Worm (Caenorhabditis elegans) whole organism, late embryonic: ENCODE data around the gene Y69E1A.8.
A peak's percentile ranks its signal among the peaks of the same experiment; 100 is the strongest.

Experiments used
- K02D7.2 ChIP-seq: sonication (generic microtip); optimal IDR thresholded peaks from 2 replicates; lab custom pipeline; 2017; ENCODE audit warnings: mild to moderate bottlenecking, missing genetic modification characterization, missing compliant biosample characterization
- K09A11.1 ChIP-seq: sonication (generic microtip); optimal IDR thresholded peaks from 2 replicates; lab custom pipeline; 2017; ENCODE audit warnings: antibody characterized with exemption, mild to moderate bottlenecking, missing genetic modification characterization, missing compliant biosample characterization; ENCODE audit not compliant: insufficient read depth
- T23F11.4 ChIP-seq: fragments of 200-800 bp; sonication (Bioruptor generic); optimal IDR thresholded peaks from 2 replicates; lab custom pipeline; 2018; ENCODE audit warnings: mild to moderate bottlenecking, missing genetic modification characterization, missing compliant biosample characterization
- Y22D7AL.16 ChIP-seq: sonication (generic microtip); optimal IDR thresholded peaks from 2 replicates; lab custom pipeline; 2016; ENCODE audit warnings: missing genetic modification characterization, missing compliant biosample characterization
- ahr-1 ChIP-seq: sonication (generic microtip); optimal IDR thresholded peaks from 2 replicates; lab custom pipeline; 2016; ENCODE audit warnings: missing genetic modification characterization, missing compliant biosample characterization
- ceh-14 ChIP-seq: sonication (generic microtip); optimal IDR thresholded peaks from 2 replicates; lab custom pipeline; 2016; ENCODE audit warnings: missing genotype, missing genetic modification characterization, missing compliant biosample characterization
- ceh-18 ChIP-seq: sonication (generic microtip); optimal IDR thresholded peaks from 2 replicates; lab custom pipeline; 2016; ENCODE audit warnings: missing genetic modification characterization, missing compliant biosample characterization
- ceh-19 ChIP-seq: fragments of 200-800 bp; sonication (Bioruptor generic); optimal IDR thresholded peaks from 2 replicates; lab custom pipeline; 2018; ENCODE audit warnings: mild to moderate bottlenecking, missing genetic modification characterization, missing compliant biosample characterization
- ceh-2 ChIP-seq: sonication (generic microtip); optimal IDR thresholded peaks from 2 replicates; lab custom pipeline; 2016; ENCODE audit warnings: missing genotype, missing genetic modification characterization, missing compliant biosample characterization
- ceh-22 ChIP-seq: sonication (generic microtip); optimal IDR thresholded peaks from 2 replicates; lab custom pipeline; 2017; ENCODE audit warnings: missing biosample characterization, missing genetic modification characterization
- ceh-31 ChIP-seq: sonication (generic microtip); optimal IDR thresholded peaks from 2 replicates; lab custom pipeline; 2016; ENCODE audit warnings: missing genetic modification characterization, missing compliant biosample characterization
- ceh-34 ChIP-seq: sonication (generic microtip); optimal IDR thresholded peaks from 2 replicates; lab custom pipeline; 2016; ENCODE audit warnings: mild to moderate bottlenecking, missing genetic modification characterization, missing compliant biosample characterization
- ceh-48 ChIP-seq: sonication (generic microtip); optimal IDR thresholded peaks from 2 replicates; lab custom pipeline; 2016; ENCODE audit warnings: missing genetic modification characterization, inconsistent platforms, missing compliant biosample characterization
- ceh-6 ChIP-seq: fragments of 200-800 bp; sonication (Bioruptor generic); optimal IDR thresholded peaks from 2 replicates; lab custom pipeline; 2018; ENCODE audit warnings: mild to moderate bottlenecking, missing genetic modification characterization, missing compliant biosample characterization
- ceh-9 ChIP-seq: sonication (generic microtip); optimal IDR thresholded peaks from 2 replicates; lab custom pipeline; 2016; ENCODE audit warnings: mild to moderate bottlenecking, missing genetic modification characterization, inconsistent platforms, missing compliant biosample characterization
- che-1 ChIP-seq: sonication (generic microtip); optimal IDR thresholded peaks from 2 replicates; lab custom pipeline; 2016; ENCODE audit warnings: mild to moderate bottlenecking, missing genetic modification characterization, missing compliant biosample characterization
- dve-1 ChIP-seq: sonication (generic microtip); optimal IDR thresholded peaks from 2 replicates; lab custom pipeline; 2017; ENCODE audit warnings: antibody characterized with exemption, mild to moderate bottlenecking, missing genetic modification characterization, missing compliant biosample characterization
- elt-2 ChIP-seq: sonication (generic microtip); optimal IDR thresholded peaks from 2 replicates; lab custom pipeline; 2016; ENCODE audit warnings: missing genetic modification reagents, missing genetic modification characterization, missing compliant biosample characterization
- elt-4 ChIP-seq: sonication (generic microtip); optimal IDR thresholded peaks from 2 replicates; lab custom pipeline; 2016; ENCODE audit warnings: missing genetic modification characterization, missing compliant biosample characterization
- ets-4 ChIP-seq: sonication (generic microtip); optimal IDR thresholded peaks from 2 replicates; lab custom pipeline; 2016; ENCODE audit warnings: missing genetic modification characterization, missing compliant biosample characterization
- eyg-1 ChIP-seq: sonication (generic microtip); optimal IDR thresholded peaks from 2 replicates; lab custom pipeline; 2016; ENCODE audit warnings: missing genotype, missing genetic modification characterization, missing compliant biosample characterization
- fax-1 ChIP-seq: sonication (generic microtip); optimal IDR thresholded peaks from 2 replicates; lab custom pipeline; 2016; ENCODE audit warnings: missing genotype, missing genetic modification characterization, missing compliant biosample characterization
- fkh-10 ChIP-seq: fragments of 150-350 bp; optimal IDR thresholded peaks from 2 replicates; lab custom pipeline; 2014; ENCODE audit warnings: missing biosample characterization, missing genetic modification reagents, missing genetic modification characterization
- gmeb-2 ChIP-seq: sonication (generic microtip); optimal IDR thresholded peaks from 2 replicates; lab custom pipeline; 2016; ENCODE audit warnings: missing genetic modification characterization, inconsistent platforms, missing compliant biosample characterization
- hlh-13 ChIP-seq: fragments of 200-800 bp; sonication (Bioruptor generic); optimal IDR thresholded peaks from 2 replicates; lab custom pipeline; 2018; ENCODE audit warnings: mild to moderate bottlenecking, missing genetic modification characterization, missing compliant biosample characterization
- hlh-15 ChIP-seq: sonication (generic microtip); optimal IDR thresholded peaks from 2 replicates; lab custom pipeline; 2016; ENCODE audit warnings: missing genetic modification characterization, missing compliant biosample characterization
- hlh-30 ChIP-seq: sonication (generic microtip); optimal IDR thresholded peaks from 2 replicates; lab custom pipeline; 2017; ENCODE audit warnings: antibody characterized with exemption, missing genetic modification characterization, missing compliant biosample characterization; ENCODE audit not compliant: insufficient read depth
- hlh-8 ChIP-seq: sonication (generic microtip); optimal IDR thresholded peaks from 2 replicates; lab custom pipeline; 2016; ENCODE audit warnings: missing genotype, missing genetic modification characterization, missing compliant biosample characterization
- nfya-1 ChIP-seq: sonication (generic microtip); optimal IDR thresholded peaks from 2 replicates; lab custom pipeline; 2017; ENCODE audit warnings: missing genetic modification characterization, mild to moderate bottlenecking, missing compliant biosample characterization, antibody characterized with exemption, moderate library complexity
- nhr-232 ChIP-seq: sonication (generic microtip); optimal IDR thresholded peaks from 2 replicates; lab custom pipeline; 2016; ENCODE audit warnings: missing genetic modification characterization, missing compliant biosample characterization
- npax-4 ChIP-seq: sonication (generic microtip); optimal IDR thresholded peaks from 2 replicates; lab custom pipeline; 2016; ENCODE audit warnings: missing genetic modification characterization, missing compliant biosample characterization
- odd-2 ChIP-seq: sonication (generic microtip); optimal IDR thresholded peaks from 2 replicates; lab custom pipeline; 2017; ENCODE audit warnings: antibody characterized with exemption, mild to moderate bottlenecking, missing genetic modification characterization, missing compliant biosample characterization
- pag-3 ChIP-seq: sonication (generic microtip); optimal IDR thresholded peaks from 2 replicates; lab custom pipeline; 2016; ENCODE audit warnings: missing compliant biosample characterization, missing genetic modification characterization, borderline replicate concordance
- pha-4 ChIP-seq: fragments of 150-350 bp; optimal IDR thresholded peaks from 2 replicates; lab custom pipeline; 2018; ENCODE audit warnings: missing biosample characterization, missing genetic modification reagents, missing genetic modification characterization
- pros-1 ChIP-seq: fragments of 150-350 bp; optimal IDR thresholded peaks from 2 replicates; lab custom pipeline; 2014; ENCODE audit warnings: missing biosample characterization, missing genetic modification reagents, missing genetic modification characterization
- ref-2 ChIP-seq: sonication (generic microtip); optimal IDR thresholded peaks from 2 replicates; lab custom pipeline; 2016; ENCODE audit warnings: missing genetic modification characterization, missing compliant biosample characterization
- rnt-1 ChIP-seq: sonication (generic microtip); optimal IDR thresholded peaks from 2 replicates; lab custom pipeline; 2016; ENCODE audit warnings: missing genetic modification characterization, missing compliant biosample characterization
- sdc-2 ChIP-seq: sonication (generic microtip); optimal IDR thresholded peaks from 2 replicates; lab custom pipeline; 2016; ENCODE audit warnings: missing genotype, missing genetic modification characterization, missing compliant biosample characterization
- sox-4 ChIP-seq: sonication (generic microtip); optimal IDR thresholded peaks from 2 replicates; lab custom pipeline; 2017; ENCODE audit warnings: mild to moderate bottlenecking, missing genetic modification characterization, inconsistent platforms, missing compliant biosample characterization
- tbx-2 ChIP-seq: sonication (generic microtip); optimal IDR thresholded peaks from 2 replicates; lab custom pipeline; 2016; ENCODE audit warnings: missing genetic modification characterization, missing compliant biosample characterization
- unc-42 ChIP-seq: sonication (generic microtip); optimal IDR thresholded peaks from 2 replicates; lab custom pipeline; 2016; ENCODE audit warnings: missing genotype, missing genetic modification characterization, missing compliant biosample characterization
- unc-86 ChIP-seq: sonication (generic microtip); optimal IDR thresholded peaks from 2 replicates; lab custom pipeline; 2016; ENCODE audit warnings: missing genetic modification characterization, missing compliant biosample characterization
- ztf-16 ChIP-seq: sonication (generic microtip); optimal IDR thresholded peaks from 2 replicates; lab custom pipeline; 2017; ENCODE audit warnings: missing genetic modification characterization, missing compliant biosample characterization

The Y69E1A.8 gene

ce11 chrIV:10933062-10933552 is 33.3 kb upstream of the Y69E1A.8 start, which contains the start of the genes dnc-1 and lsm-7:
dnc-1 (minus strand) TSS chrIV:10933203.
lsm-7 (plus strand) TSS chrIV:10933502.
- TF ChIP-seq sox-4 (tag; lab: Kevin White, UChicago) (no peak), ceh-48 (tag; lab: Kevin White, UChicago) (peak; percentile 36), che-1 (tag; lab: Kevin White, UChicago) (no peak), K09A11.1 (tag; lab: Kevin White, UChicago) (peak; percentile 16), unc-86 (tag; lab: Kevin White, UChicago) (no peak), gmeb-2 (tag; lab: Kevin White, UChicago) (no peak), pag-3 (tag; lab: Kevin White, UChicago) (no peak), ceh-31 (tag; lab: Kevin White, UChicago) (peak; percentile 20), odd-2 (no peak), ceh-19 (no peak), Y22D7AL.16 (no peak), fax-1 (tag; lab: Kevin White, UChicago) (no peak), unc-42 (tag; lab: Kevin White, UChicago) (peak; percentile 8), fkh-10 (GFP tag; lab: Kevin White, UChicago) (no peak), tbx-2 (tag; lab: Kevin White, UChicago) (peak; percentile 35), T23F11.4 (GFP tag; lab: Kevin White, UChicago) (peak; percentile 11), ceh-2 (no peak), elt-2 (tag; lab: Kevin White, UChicago) (peak; percentile 37), nfya-1 (tag; lab: Kevin White, UChicago) (peak; percentile 32)

ce11 chrIV:10933777-10934546 is 32.4 kb upstream of the Y69E1A.8 start:
- no peak for TF ChIP-seq ceh-6 (GFP tag; lab: Kevin White, UChicago)
- TF ChIP-seq odd-2, result no peak
- TF ChIP-seq ceh-14 (tag; lab: Kevin White, UChicago), result no peak
- no peak for TF ChIP-seq K09A11.1 (tag; lab: Kevin White, UChicago)
- TF ChIP-seq ceh-22, result no peak

ce11 chrIV:10934786-10935185 is 31.6 kb upstream of the Y69E1A.8 start:
- TF ChIP-seq K09A11.1 (tag; lab: Kevin White, UChicago) (no peak), ets-4 (no peak), pros-1 (no peak), tbx-2 (tag; lab: Kevin White, UChicago) (no peak), ref-2 (no peak), pha-4 (no peak), ztf-16 (no peak), ceh-9 (no peak)

- no peak for TF ChIP-seq hlh-15 (tag; lab: Kevin White, UChicago)
- no peak for TF ChIP-seq sox-4 (tag; lab: Kevin White, UChicago)
- TF ChIP-seq nfya-1 (tag; lab: Kevin White, UChicago), result peak; percentile 50
- no peak for TF ChIP-seq elt-2 (tag; lab: Kevin White, UChicago)
- TF ChIP-seq ceh-34 (tag; lab: Kevin White, UChicago), result peak; percentile 37
- peak; percentile 98 for TF ChIP-seq hlh-30 (tag; lab: Kevin White, UChicago)
- TF ChIP-seq ceh-48 (tag; lab: Kevin White, UChicago), result peak; percentile 6
- TF ChIP-seq K02D7.2, result no peak
- no peak for TF ChIP-seq sdc-2 (tag; lab: Kevin White, UChicago)
- no peak for TF ChIP-seq dve-1 (tag; lab: Kevin White, UChicago)
- TF ChIP-seq ref-2, result peak; percentile 37
- TF ChIP-seq ahr-1 (tag; lab: Kevin White, UChicago), result no peak
- TF ChIP-seq ceh-2, result no peak
- TF ChIP-seq pros-1, result peak; percentile 43
- TF ChIP-seq fax-1 (tag; lab: Kevin White, UChicago), result peak; percentile 33
- no peak for TF ChIP-seq gmeb-2 (tag; lab: Kevin White, UChicago)
- no peak for TF ChIP-seq elt-4 (tag; lab: Kevin White, UChicago)
- peak; percentile 21 for TF ChIP-seq unc-42 (tag; lab: Kevin White, UChicago)
- TF ChIP-seq rnt-1 (tag; lab: Kevin White, UChicago), result no peak
- peak; percentile 47 for TF ChIP-seq ceh-31 (tag; lab: Kevin White, UChicago)
- no peak for TF ChIP-seq npax-4 (tag; lab: Kevin White, UChicago)
- peak; percentile 28 for TF ChIP-seq hlh-8
- TF ChIP-seq K09A11.1 (tag; lab: Kevin White, UChicago), result no peak
- peak; percentile 8 for TF ChIP-seq ceh-14 (tag; lab: Kevin White, UChicago)
- TF ChIP-seq ceh-18 (tag; lab: Kevin White, UChicago), result peak; percentile 75
- no peak for TF ChIP-seq eyg-1 (tag; lab: Kevin White, UChicago)
- no peak for TF ChIP-seq hlh-13 (GFP tag; lab: Kevin White, UChicago)
- TF ChIP-seq tbx-2 (tag; lab: Kevin White, UChicago), result peak; percentile 26
- no peak for TF ChIP-seq nhr-232 (tag; lab: Kevin White, UChicago)
These were observed 31.1 kb upstream of the Y69E1A.8 start for ce11 chrIV:10935336-10935735.
